Worm (Caenorhabditis elegans): ENCODE data around the gene Y42G9A.1.

Y42G9A.1 gene

DNA sequence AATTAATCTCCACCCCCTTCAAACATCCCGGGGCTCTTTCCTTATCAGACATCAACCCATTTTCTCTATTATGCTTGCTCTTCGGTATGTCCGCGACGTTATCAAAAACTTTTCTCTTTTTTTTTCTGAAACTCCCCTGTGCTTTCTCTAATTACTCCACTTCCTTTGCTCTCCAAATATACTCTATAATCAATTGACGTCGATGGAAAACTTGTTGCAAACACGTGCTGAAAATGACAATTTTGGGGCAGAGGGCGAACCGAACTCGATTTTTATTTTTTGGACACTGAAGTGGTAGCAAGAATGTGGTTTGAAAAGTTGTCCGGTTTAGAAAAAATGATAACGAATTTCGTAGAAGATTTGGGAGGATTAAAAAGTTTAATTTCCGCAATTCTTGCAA, 29.3 kb downstream of the Y42G9A.1 start:
- TF ChIP-seq aly-2 (tag; optimal IDR thresholded peaks at IDR 0.05) (no peak), lin-39 (tag; optimal IDR thresholded peaks at IDR 0.05) (no peak), mdl-1 (tag; optimal IDR thresholded peaks at IDR 0.05) (peak; percentile 9), ceh-9 (tag; optimal IDR thresholded peaks at IDR 0.05) (no peak), jun-1 (tag; optimal IDR thresholded peaks at IDR 0.05) (peak; percentile 69), elt-2 (tag; optimal IDR thresholded peaks at IDR 0.05) (peak; percentile 96), ceh-28 (tag; optimal IDR thresholded peaks at IDR 0.05) (no peak), ceh-82 (tag; optimal IDR thresholded peaks at IDR 0.05) (no peak), hmg-11 (tag; optimal IDR thresholded peaks at IDR 0.05) (no peak), ama-1 (optimal IDR thresholded peaks at IDR 0.05) (no peak), skn-1 (tag; optimal IDR thresholded peaks at IDR 0.05) (no peak), nhr-76 (tag; optimal IDR thresholded peaks at IDR 0.05) (no peak), lsy-12 (tag; optimal IDR thresholded peaks at IDR 0.05) (no peak), nhr-23 (tag; optimal IDR thresholded peaks at IDR 0.05) (no peak), nhr-11 (tag; optimal IDR thresholded peaks at IDR 0.05) (no peak), fkh-10 (GFP tag; optimal IDR thresholded peaks at IDR 0.05) (no peak), nhr-77 (tag; optimal IDR thresholded peaks at IDR 0.05) (no peak), pqm-1 (tag; optimal IDR thresholded peaks at IDR 0.05) (peak; percentile 95), elt-1 (tag; optimal IDR thresholded peaks at IDR 0.05) (no peak), sea-2 (GFP tag; optimal IDR thresholded peaks at IDR 0.05) (no peak), ZK546.5 (tag; optimal IDR thresholded peaks at IDR 0.05) (no peak), nhr-237 (tag; optimal IDR thresholded peaks at IDR 0.05) (no peak), nhr-12 (tag; optimal IDR thresholded peaks at IDR 0.05) (no peak), tbx-2 (tag; optimal IDR thresholded peaks at IDR 0.05) (no peak), pha-4 (tag; optimal IDR thresholded peaks at IDR 0.05) (peak; percentile 62), unc-62 (GFP tag; optimal IDR thresholded peaks at IDR 0.05) (no peak), R02D3.7 (tag; optimal IDR thresholded peaks at IDR 0.05) (no peak), nhr-28 (tag; optimal IDR thresholded peaks at IDR 0.05) (no peak), ceh-16 (tag; optimal IDR thresholded peaks at IDR 0.05) (no peak)

DNA sequence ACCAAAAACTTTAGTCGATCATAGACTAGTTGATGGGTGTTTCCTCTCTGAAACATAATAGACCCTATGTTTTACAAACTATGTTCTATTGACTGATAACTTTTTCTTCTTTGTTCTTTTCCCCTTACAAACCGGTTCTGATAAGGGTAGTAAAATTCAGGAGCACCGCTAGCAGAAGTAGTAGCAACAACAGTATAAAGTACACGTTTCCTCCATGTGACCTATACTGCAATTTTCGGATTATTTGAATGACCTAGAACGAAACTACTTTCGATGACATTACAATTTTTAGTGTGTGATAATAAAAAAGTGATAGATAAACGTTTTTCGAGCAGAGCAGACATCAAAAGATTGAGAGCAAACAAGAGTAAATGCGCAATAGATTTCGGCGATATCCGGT, 30.5 kb downstream of the Y42G9A.1 start:
- TF ChIP-seq nhr-76 (tag; optimal IDR thresholded peaks at IDR 0.05) = no peak
- no peak for TF ChIP-seq hmg-11 (tag; optimal IDR thresholded peaks at IDR 0.05)
- no peak for TF ChIP-seq mdl-1 (tag; optimal IDR thresholded peaks at IDR 0.05)
- no peak for TF ChIP-seq R02D3.7 (tag; optimal IDR thresholded peaks at IDR 0.05)
- no peak for TF ChIP-seq aly-2 (tag; optimal IDR thresholded peaks at IDR 0.05)
- no peak for TF ChIP-seq ceh-9 (tag; optimal IDR thresholded peaks at IDR 0.05)
- TF ChIP-seq nhr-43 (tag; optimal IDR thresholded peaks at IDR 0.05; ENCODE audit: poor library complexity, severe bottlenecking) = no peak
- no peak for TF ChIP-seq unc-62 (GFP tag; optimal IDR thresholded peaks at IDR 0.05)
- TF ChIP-seq ztf-11 (tag; optimal IDR thresholded peaks at IDR 0.05) = no peak
- no peak for TF ChIP-seq unc-39 (tag; optimal IDR thresholded peaks at IDR 0.05)
- TF ChIP-seq nhr-67 (tag; optimal IDR thresholded peaks at IDR 0.05) = no peak
- no peak for TF ChIP-seq eor-1 (tag; optimal IDR thresholded peaks at IDR 0.05)
- no peak for TF ChIP-seq nhr-12 (tag; optimal IDR thresholded peaks at IDR 0.05)
- no peak for TF ChIP-seq nhr-237 (tag; optimal IDR thresholded peaks at IDR 0.05)
- TF ChIP-seq snpc-4 (tag; optimal IDR thresholded peaks at IDR 0.05) = no peak
- TF ChIP-seq skn-1 (tag; optimal IDR thresholded peaks at IDR 0.05) = peak; percentile 66
- TF ChIP-seq egl-27 (tag; optimal IDR thresholded peaks at IDR 0.05) = no peak
- TF ChIP-seq lin-39 (tag; optimal IDR thresholded peaks at IDR 0.05) = no peak
- TF ChIP-seq fkh-10 (GFP tag; optimal IDR thresholded peaks at IDR 0.05) = no peak
- peak; percentile 51 for TF ChIP-seq jun-1 (tag; optimal IDR thresholded peaks at IDR 0.05)
- TF ChIP-seq ceh-16 (tag; optimal IDR thresholded peaks at IDR 0.05) = no peak
- TF ChIP-seq ama-1 (optimal IDR thresholded peaks at IDR 0.05) = no peak
- TF ChIP-seq nhr-23 (tag; optimal IDR thresholded peaks at IDR 0.05) = no peak
- TF ChIP-seq elt-2 (tag; optimal IDR thresholded peaks at IDR 0.05) = peak; percentile 96
- no peak for TF ChIP-seq nfya-1 (tag; optimal IDR thresholded peaks at IDR 0.05; ENCODE audit: insufficient read depth)
- TF ChIP-seq nhr-28 (tag; optimal IDR thresholded peaks at IDR 0.05) = no peak
- no peak for TF ChIP-seq fkh-2 (tag; optimal IDR thresholded peaks at IDR 0.05)
- TF ChIP-seq pha-4 (tag; optimal IDR thresholded peaks at IDR 0.05) = peak; percentile 55
- peak; percentile 87 for TF ChIP-seq pqm-1 (tag; optimal IDR thresholded peaks at IDR 0.05)
- TF ChIP-seq mml-1 (tag; optimal IDR thresholded peaks at IDR 0.05) = no peak

DNA sequence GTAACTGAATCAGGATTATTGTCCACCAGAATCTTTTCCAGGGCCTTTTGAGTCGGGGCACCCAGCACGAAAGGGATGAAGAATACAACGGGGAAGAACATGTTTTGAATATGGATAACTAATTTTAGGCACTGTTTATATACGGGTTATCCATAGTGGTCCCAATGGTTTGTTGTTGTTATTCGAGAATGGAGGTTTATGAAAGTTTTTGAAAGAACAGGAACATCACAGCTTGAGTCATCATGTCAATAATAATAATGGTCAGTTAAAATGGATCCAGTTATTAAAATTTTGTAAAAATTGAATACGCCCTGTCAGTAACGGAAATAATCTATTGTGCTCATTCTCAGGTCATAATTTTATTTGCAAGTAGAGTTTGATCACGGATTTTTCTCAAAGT, 33.4 kb downstream of the Y42G9A.1 start, which contains the start of gene nas-28:
Gene nas-28, minus strand, starts transcription at position 101 of the 400 bp plus-strand sequence.
- TF ChIP-seq lin-39 (tag; optimal IDR thresholded peaks at IDR 0.05) = no peak
- TF ChIP-seq nhr-23 (tag; optimal IDR thresholded peaks at IDR 0.05) = no peak
- TF ChIP-seq elt-1 (tag; optimal IDR thresholded peaks at IDR 0.05) = no peak
- TF ChIP-seq jun-1 (tag; optimal IDR thresholded peaks at IDR 0.05) = no peak
- no peak for TF ChIP-seq pqm-1 (tag; optimal IDR thresholded peaks at IDR 0.05)
- TF ChIP-seq ceh-9 (tag; optimal IDR thresholded peaks at IDR 0.05) = no peak
- TF ChIP-seq R02D3.7 (tag; optimal IDR thresholded peaks at IDR 0.05) = no peak
- TF ChIP-seq ztf-11 (tag; optimal IDR thresholded peaks at IDR 0.05) = no peak
- TF ChIP-seq nhr-28 (tag; optimal IDR thresholded peaks at IDR 0.05) = no peak
- TF ChIP-seq nhr-76 (tag; optimal IDR thresholded peaks at IDR 0.05) = no peak
- TF ChIP-seq sea-2 (GFP tag; optimal IDR thresholded peaks at IDR 0.05) = no peak
- TF ChIP-seq lin-15B (tag; optimal IDR thresholded peaks at IDR 0.05) = no peak
- no peak for TF ChIP-seq fkh-2 (tag; optimal IDR thresholded peaks at IDR 0.05)
- TF ChIP-seq egl-5 (tag; optimal IDR thresholded peaks at IDR 0.05) = no peak
- TF ChIP-seq nhr-11 (tag; optimal IDR thresholded peaks at IDR 0.05) = no peak
- no peak for TF ChIP-seq fkh-10 (GFP tag; optimal IDR thresholded peaks at IDR 0.05)
- no peak for TF ChIP-seq tbx-2 (tag; optimal IDR thresholded peaks at IDR 0.05)
- no peak for TF ChIP-seq nhr-43 (tag; optimal IDR thresholded peaks at IDR 0.05; ENCODE audit: poor library complexity, severe bottlenecking)
- no peak for TF ChIP-seq fos-1 (tag; optimal IDR thresholded peaks at IDR 0.05)

Data from whole organism, L3 larva.